Fruit fly (Drosophila melanogaster) whole organism, embryonic: ENCODE results near the gene ddbt.

Experiments
- ATbp ChIP-seq: fragments of 200-800 bp; sonication (Bioruptor generic); optimal IDR thresholded peaks from 2 replicates; lab custom pipeline; 2017; ENCODE audit warnings: missing biosample characterization, mild to moderate bottlenecking, missing genetic modification characterization, missing genetic modification reagents
- Ada2b ChIP-seq: fragments of 200-800 bp; sonication (Bioruptor generic); IDR thresholded peaks from 2 replicates; pipeline ENCODE4 v1.3.6; 2022; ENCODE audit warnings: missing biosample characterization, missing genetic modification characterization
- Atf3 ChIP-seq: fragments of 200-800 bp; sonication (Bioruptor generic); optimal IDR thresholded peaks from 3 replicates; lab custom pipeline; 2016; ENCODE audit warnings: missing biosample characterization, missing genetic modification characterization
- CG10274 ChIP-seq: fragments of 200-800 bp; sonication (Bioruptor generic); optimal IDR thresholded peaks from 3 replicates; lab custom pipeline; 2017; ENCODE audit warnings: missing biosample characterization, mild to moderate bottlenecking, missing genetic modification characterization
- CG11398 ChIP-seq: fragments of 200-800 bp; sonication (Bioruptor generic); optimal IDR thresholded peaks from 2 replicates; lab custom pipeline; 2016; ENCODE audit warnings: missing biosample characterization, missing genetic modification characterization
- CG11504 ChIP-seq: fragments of 200-800 bp; sonication (Bioruptor generic); optimal IDR thresholded peaks from 3 replicates; lab custom pipeline; 2019; ENCODE audit warnings: missing biosample characterization, mild to moderate bottlenecking, missing genetic modification characterization, moderate library complexity
- CG11696 ChIP-seq: fragments of 200-800 bp; sonication (Bioruptor generic); IDR thresholded peaks from 2 replicates; pipeline ENCODE4 v1.3.6; 2022; ENCODE audit warnings: missing biosample characterization, missing genetic modification characterization
- CG12659 ChIP-seq: fragments of 200-800 bp; sonication (Bioruptor generic); optimal IDR thresholded peaks from 3 replicates; lab custom pipeline; 2017; ENCODE audit warnings: mild to moderate bottlenecking, missing biosample characterization, missing genetic modification reagents, missing genetic modification characterization
- CG12942 ChIP-seq: fragments of 200-800 bp; sonication (Bioruptor generic); optimal IDR thresholded peaks from 3 replicates; lab custom pipeline; 2016; ENCODE audit warnings: missing biosample characterization, missing genetic modification characterization
- CG13424 ChIP-seq: fragments of 200-800 bp; sonication (Bioruptor generic); optimal IDR thresholded peaks from 2 replicates; lab custom pipeline; 2019; ENCODE audit warnings: missing biosample characterization, mild to moderate bottlenecking, missing genetic modification characterization, moderate library complexity
- CG16813 ChIP-seq: fragments of 200-800 bp; sonication (Bioruptor generic); IDR thresholded peaks from 3 replicates; pipeline ENCODE4 v1.3.6; 2022; ENCODE audit warnings: missing biosample characterization, missing genetic modification characterization; ENCODE audit not compliant: partially characterized antibody
- CG16863 ChIP-seq: fragments of 200-800 bp; sonication (Bioruptor generic); optimal IDR thresholded peaks from 3 replicates; lab custom pipeline; 2016; ENCODE audit warnings: missing biosample characterization, missing genetic modification characterization
- CG17359 ChIP-seq: fragments of 200-800 bp; sonication (Bioruptor generic); optimal IDR thresholded peaks from 3 replicates; lab custom pipeline; 2018; ENCODE audit warnings: missing biosample characterization, mild to moderate bottlenecking, missing genetic modification characterization, moderate library complexity
- CG17568 ChIP-seq: fragments of 200-800 bp; sonication (Bioruptor generic); optimal IDR thresholded peaks from 2 replicates; lab custom pipeline; 2018; ENCODE audit warnings: missing biosample characterization, mild to moderate bottlenecking, missing genetic modification characterization, moderate library complexity
- CG3163 ChIP-seq: fragments of 200-800 bp; sonication (Bioruptor generic); optimal IDR thresholded peaks from 3 replicates; lab custom pipeline; 2016; ENCODE audit warnings: missing biosample characterization, missing genetic modification characterization
- CG34376 ChIP-seq: fragments of 200-800 bp; sonication (Bioruptor generic); optimal IDR thresholded peaks from 2 replicates; lab custom pipeline; 2018; ENCODE audit warnings: missing biosample characterization, mild to moderate bottlenecking, missing genetic modification characterization
- CG34422 ChIP-seq: fragments of 200-800 bp; sonication (Bioruptor generic); IDR thresholded peaks from 3 replicates; pipeline ENCODE4 v1.3.6; 2022; ENCODE audit warnings: missing biosample characterization, missing genetic modification characterization
- CG6683 ChIP-seq: fragments of 200-800 bp; sonication (Bioruptor generic); optimal IDR thresholded peaks from 2 replicates; lab custom pipeline; 2017; ENCODE audit warnings: missing biosample characterization, mild to moderate bottlenecking, missing genetic modification characterization, missing genetic modification reagents
- CG7928 ChIP-seq: fragments of 200-800 bp; sonication (Bioruptor generic); optimal IDR thresholded peaks from 2 replicates; lab custom pipeline; 2017; ENCODE audit warnings: missing biosample characterization, mild to moderate bottlenecking, missing genetic modification characterization
- CG7987 ChIP-seq: fragments of 200-800 bp; sonication (Bioruptor generic); optimal IDR thresholded peaks from 2 replicates; lab custom pipeline; 2018; ENCODE audit warnings: missing biosample characterization, mild to moderate bottlenecking, missing genetic modification characterization, moderate library complexity
- CG8359 ChIP-seq: fragments of 200-800 bp; sonication (Bioruptor generic); optimal IDR thresholded peaks from 2 replicates; lab custom pipeline; 2017; ENCODE audit warnings: missing biosample characterization, mild to moderate bottlenecking, missing genetic modification characterization, borderline replicate concordance
- CG8478 ChIP-seq: fragments of >200 bp; optimal IDR thresholded peaks from 2 replicates; lab custom pipeline; 2018
- CHES-1-like ChIP-seq: fragments of 200-800 bp; sonication (Bioruptor generic); optimal IDR thresholded peaks from 2 replicates; lab custom pipeline; 2016; ENCODE audit warnings: missing biosample characterization, missing genetic modification characterization
- D ChIP-seq, 2 experiments: fragments of 200-800 bp in 1 of 2; fragments of >200 bp in 1 of 2; sonication (Bioruptor generic) in 1 of 2; optimal IDR thresholded peaks; 2 replicates in 1 of 2; 3 replicates in 1 of 2; lab custom pipeline; 2017; ENCODE audit warnings: mild to moderate bottlenecking in 1 of 2, missing biosample characterization in 1 of 2, missing genetic modification characterization in 1 of 2, missing genetic modification reagents in 1 of 2
- HLHmδ ChIP-seq: fragments of 200-800 bp; sonication (Bioruptor generic); optimal IDR thresholded peaks from 2 replicates; lab custom pipeline; 2018; ENCODE audit warnings: missing biosample characterization, mild to moderate bottlenecking, missing genetic modification characterization, moderate library complexity
- Kr ChIP-seq: fragments of 200-800 bp; sonication (Bioruptor generic); optimal IDR thresholded peaks from 2 replicates; lab custom pipeline; 2017; ENCODE audit warnings: missing biosample characterization, mild to moderate bottlenecking, missing genetic modification characterization
- Lhr ChIP-seq: fragments of 200-800 bp; sonication (Bioruptor generic); optimal IDR thresholded peaks from 3 replicates; lab custom pipeline; 2017; ENCODE audit warnings: mild to moderate bottlenecking, missing biosample characterization, missing genetic modification reagents, missing genetic modification characterization
- Med ChIP-seq: fragments of 200-800 bp; sonication (Bioruptor generic); peaks from one replicate; lab custom pipeline; 2016; ENCODE audit warnings: missing biosample characterization, missing genetic modification characterization, mild to moderate bottlenecking, inconsistent platforms, moderate library complexity
- Meics ChIP-seq: fragments of 200-800 bp; sonication (Bioruptor generic); optimal IDR thresholded peaks from 2 replicates; lab custom pipeline; 2017; ENCODE audit warnings: missing biosample characterization, mild to moderate bottlenecking, missing genetic modification characterization
- Rx ChIP-seq: fragments of 200-800 bp; sonication (Bioruptor generic); IDR thresholded peaks from 2 replicates; pipeline ENCODE4 v1.3.6; 2022; ENCODE audit warnings: missing biosample characterization, missing genetic modification characterization
- Sox102F ChIP-seq: fragments of 200-800 bp; sonication (Bioruptor generic); optimal IDR thresholded peaks from 2 replicates; lab custom pipeline; 2018; ENCODE audit warnings: missing biosample characterization, mild to moderate bottlenecking, missing genetic modification characterization, moderate library complexity
- ase ChIP-seq: fragments of 200-800 bp; sonication (Bioruptor generic); IDR thresholded peaks from 3 replicates; pipeline ENCODE4 v1.3.6; 2022; ENCODE audit warnings: missing biosample characterization, missing genetic modification characterization
- bcd ChIP-seq: fragments of 200-800 bp; sonication (Bioruptor generic); optimal IDR thresholded peaks from 2 replicates; lab custom pipeline; 2017; ENCODE audit warnings: missing biosample characterization, mild to moderate bottlenecking, missing genetic modification characterization
- emc ChIP-seq: fragments of 200-800 bp; sonication (Bioruptor generic); optimal IDR thresholded peaks from 2 replicates; lab custom pipeline; 2016; ENCODE audit warnings: missing biosample characterization, missing genetic modification characterization
- fd96Cb ChIP-seq: fragments of 200-800 bp; sonication (Bioruptor generic); optimal IDR thresholded peaks from 2 replicates; lab custom pipeline; 2018; ENCODE audit warnings: missing biosample characterization, mild to moderate bottlenecking, missing genetic modification characterization, moderate library complexity
- fru ChIP-seq: fragments of >200 bp; optimal IDR thresholded peaks from 2 replicates; lab custom pipeline; 2017
- gfzf ChIP-seq: fragments of 200-800 bp; sonication (Bioruptor generic); optimal IDR thresholded peaks from 2 replicates; lab custom pipeline; 2016; ENCODE audit warnings: missing biosample characterization, mild to moderate bottlenecking, missing genetic modification characterization, moderate library complexity
- knrl ChIP-seq: fragments of 200-800 bp; sonication (Bioruptor generic); IDR thresholded peaks from 3 replicates; pipeline ENCODE4 v1.3.6; 2022; ENCODE audit warnings: missing biosample characterization, missing genetic modification characterization; ENCODE audit not compliant: partially characterized antibody
- lbe ChIP-seq: fragments of 200-800 bp; sonication (Bioruptor generic); optimal IDR thresholded peaks from 2 replicates; lab custom pipeline; 2016; ENCODE audit warnings: missing biosample characterization, mild to moderate bottlenecking, missing genetic modification characterization
- lov ChIP-seq, 2 experiments: fragments of 200-800 bp in 1 of 2; fragments of >200 bp in 1 of 2; sonication (Bioruptor generic) in 1 of 2; IDR thresholded peaks in 1 of 2; optimal IDR thresholded peaks in 1 of 2; 2 replicates in 1 of 2; 3 replicates in 1 of 2; pipeline versions ENCODE4 v1.3.6 to Lab custom; 2017 to 2022; ENCODE audit warnings: missing biosample characterization in 1 of 2, missing genetic modification characterization in 1 of 2
- mirr ChIP-seq: fragments of 200-800 bp; sonication (Bioruptor generic); optimal IDR thresholded peaks from 3 replicates; lab custom pipeline; 2018; ENCODE audit warnings: missing biosample characterization, mild to moderate bottlenecking, missing genetic modification characterization
- org-1 ChIP-seq: fragments of 200-800 bp; sonication (Bioruptor generic); optimal IDR thresholded peaks from 2 replicates; lab custom pipeline; 2017; ENCODE audit warnings: missing biosample characterization, missing genetic modification characterization
- pfk ChIP-seq: fragments of 200-800 bp; sonication (Bioruptor generic); optimal IDR thresholded peaks from 2 replicates; lab custom pipeline; 2018; ENCODE audit warnings: missing biosample characterization, mild to moderate bottlenecking, missing genetic modification characterization, moderate library complexity
- tin ChIP-seq: fragments of 200-800 bp; sonication (Bioruptor generic); optimal IDR thresholded peaks from 3 replicates; lab custom pipeline; 2016; ENCODE audit warnings: missing biosample characterization, missing genetic modification characterization
- tna ChIP-seq: fragments of 200-800 bp; sonication (Bioruptor generic); IDR thresholded peaks from 2 replicates; pipeline ENCODE4 v1.3.6; 2022; ENCODE audit warnings: missing biosample characterization, missing genetic modification characterization; ENCODE audit not compliant: partially characterized antibody
- toy ChIP-seq: fragments of 200-800 bp; sonication (Bioruptor generic); IDR thresholded peaks from 2 replicates; pipeline ENCODE4 v1.3.6; 2022; ENCODE audit warnings: missing biosample characterization, missing genetic modification characterization
- unpg ChIP-seq: fragments of 200-800 bp; sonication (Bioruptor generic); optimal IDR thresholded peaks from 3 replicates; lab custom pipeline; 2018; ENCODE audit warnings: missing biosample characterization, mild to moderate bottlenecking, missing genetic modification characterization, moderate library complexity

The ddbt gene

DNA sequence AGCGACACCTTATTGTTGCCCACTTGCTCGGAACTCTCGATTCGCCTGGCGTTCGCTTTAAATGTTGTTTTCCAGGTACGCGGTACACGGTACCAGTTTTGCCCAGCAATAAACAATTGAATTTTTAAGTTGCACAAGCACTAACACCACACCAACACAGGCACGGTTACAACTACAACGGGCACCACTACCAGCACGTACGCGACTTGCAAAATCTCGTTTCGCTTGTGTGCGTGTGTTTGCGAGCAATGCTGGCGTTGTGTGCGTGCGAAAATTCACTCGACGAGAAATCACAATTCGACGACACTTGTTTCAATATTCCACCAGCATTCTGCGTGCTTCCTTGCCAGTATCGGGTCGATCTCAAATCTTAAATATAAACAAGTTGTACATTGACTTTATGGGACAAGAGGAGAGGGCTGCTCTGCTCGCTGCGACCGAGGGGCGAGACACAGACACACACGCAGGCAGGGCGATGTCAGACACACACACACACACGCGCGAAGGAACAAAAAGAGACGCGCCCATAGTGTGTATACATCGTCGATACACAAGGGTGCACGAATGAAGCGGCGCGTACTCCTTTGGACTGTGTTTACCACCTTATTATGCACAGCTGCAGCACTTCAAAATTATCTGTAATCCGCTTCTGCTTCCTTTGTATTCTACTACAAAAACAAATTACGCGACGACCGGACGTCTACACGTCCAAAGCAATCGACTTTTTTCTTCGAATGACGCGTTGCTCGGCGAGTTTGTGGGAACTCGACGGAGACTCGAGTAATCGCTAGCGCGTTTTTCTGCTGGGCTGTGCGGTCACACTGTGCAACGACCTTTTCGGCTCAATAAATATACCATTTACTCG lies 2.5 kb downstream of the ddbt start, which contains the start of gene fwd (continued):
- no peak for TF ChIP-seq CG11398 (GFP tag; lab: Kevin White, UChicago)
- TF ChIP-seq CG13424 (tag; lab: Kevin White, UChicago), result peak; percentile 38
- TF ChIP-seq mirr (GFP tag; lab: Kevin White, UChicago), result peak; percentile 13
- peak; percentile 24 for TF ChIP-seq lbe (GFP tag; lab: Kevin White, UChicago)
- TF ChIP-seq Rx (GFP tag; lab: Robert Waterston, UW), result no peak
- TF ChIP-seq HLHmδ (GFP tag; lab: Kevin White, UChicago), result peak; percentile 33
- no peak for TF ChIP-seq CG17359 (tag; lab: Kevin White, UChicago)
- peak; percentile 21 for TF ChIP-seq CG34376 (GFP tag; lab: Kevin White, UChicago)
- TF ChIP-seq ase (GFP tag; lab: Robert Waterston, UW), result no peak
- TF ChIP-seq CG17568 (GFP tag; lab: Kevin White, UChicago), result no peak
- TF ChIP-seq knrl (GFP tag; lab: Robert Waterston, UW), result peak; percentile 58; the same call in 2 of the 3 replicates
- no peak for TF ChIP-seq toy (GFP tag; lab: Robert Waterston, UW)
- TF ChIP-seq gfzf (GFP tag; lab: Kevin White, UChicago), result peak; percentile 99
- TF ChIP-seq CG11696 (GFP tag; lab: Robert Waterston, UW), result no peak
- peak; percentile 78 for TF ChIP-seq Lhr (GFP tag; lab: Kevin White, UChicago)
- TF ChIP-seq CG12942 (GFP tag; lab: Kevin White, UChicago), result no peak
- peak; percentile 84 for TF ChIP-seq CG12659
- TF ChIP-seq ATbp (GFP tag; lab: Kevin White, UChicago), result no peak
- TF ChIP-seq org-1, result no peak
- peak; percentile 20 for TF ChIP-seq CG6683 (GFP tag; lab: Kevin White, UChicago)
- TF ChIP-seq CG34422 (GFP tag; lab: Robert Waterston, UW), result peak; percentile 72; the same call in 1 of the 3 replicates
- TF ChIP-seq Sox102F (GFP tag; lab: Kevin White, UChicago), result no peak
- TF ChIP-seq CG8478 (lab: Kevin White, UChicago), result peak; percentile 78
- no peak for TF ChIP-seq fru (lab: Kevin White, UChicago)
- TF ChIP-seq Kr (GFP tag; lab: Kevin White, UChicago), result no peak
- TF ChIP-seq CHES-1-like (GFP tag; lab: Kevin White, UChicago), result peak; percentile 70
- peak; percentile 96 for TF ChIP-seq D (optimal IDR thresholded peaks at IDR 0.05; lab: Kevin White, UChicago)
- TF ChIP-seq D (GFP tag; optimal IDR thresholded peaks at IDR 0.05; lab: Kevin White, UChicago), result peak; percentile 62
- peak; percentile 51 for TF ChIP-seq pfk
- TF ChIP-seq CG11504 (tag; lab: Kevin White, UChicago), result no peak
- TF ChIP-seq tin (GFP tag; lab: Kevin White, UChicago), result no peak
- peak; percentile 14 for TF ChIP-seq Meics (GFP tag; lab: Kevin White, UChicago)
- TF ChIP-seq Ada2b (GFP tag; lab: Robert Waterston, UW), result no peak
- no peak for TF ChIP-seq lov (optimal IDR thresholded peaks at IDR 0.05; lab: Kevin White, UChicago)
- TF ChIP-seq lov (GFP tag; IDR thresholded peaks at IDR 0.05; lab: Robert Waterston, UW), result no peak
- TF ChIP-seq Atf3 (GFP tag; lab: Kevin White, UChicago), result no peak
- TF ChIP-seq unpg (GFP tag; lab: Kevin White, UChicago), result peak; percentile 26
- TF ChIP-seq CG7987 (GFP tag; lab: Kevin White, UChicago), result peak; percentile 28
- TF ChIP-seq emc (GFP tag; lab: Kevin White, UChicago), result no peak
- TF ChIP-seq Med (GFP tag; lab: Kevin White, UChicago), result peak; percentile 84
- TF ChIP-seq CG3163 (GFP tag; lab: Kevin White, UChicago), result peak; percentile 38
- TF ChIP-seq fd96Cb (tag; lab: Kevin White, UChicago), result no peak
- TF ChIP-seq tna (GFP tag; lab: Robert Waterston, UW), result no peak
- TF ChIP-seq CG16813 (GFP tag; lab: Robert Waterston, UW), result 0 out of 3 replicates have a peak, but pooled peaks have one; percentile 22
- no peak for TF ChIP-seq CG10274 (GFP tag; lab: Kevin White, UChicago)
- TF ChIP-seq CG16863 (GFP tag; lab: Kevin White, UChicago), result no peak
- TF ChIP-seq CG8359, result no peak
- peak; percentile 11 for TF ChIP-seq CG7928 (GFP tag; lab: Kevin White, UChicago)
- TF ChIP-seq bcd (GFP tag; lab: Kevin White, UChicago), result no peak
